Fruit fly (Drosophila melanogaster): ENCODE results near the gene Tmf.

dm6 chrX:6794826-6795225, 49.3 kb upstream of the Tmf start:
- no peak for TF ChIP-seq Abd-B (GFP tag; optimal IDR thresholded peaks at IDR 0.05)
- no peak for TF ChIP-seq usp (GFP tag; optimal IDR thresholded peaks at IDR 0.05)
- no peak for TF ChIP-seq CG32264 (GFP tag; optimal IDR thresholded peaks at IDR 0.05)
- no peak for TF ChIP-seq Dif (GFP tag; optimal IDR thresholded peaks at IDR 0.05; ENCODE audit: partially characterized antibody)
- no peak for TF ChIP-seq fru (GFP tag; optimal IDR thresholded peaks at IDR 0.05)
- TF ChIP-seq Myc (optimal IDR thresholded peaks at IDR 0.05) = no peak
- no peak for TF ChIP-seq Hr83 (GFP tag; optimal IDR thresholded peaks at IDR 0.05; ENCODE audit: poor library complexity, severe bottlenecking)
- TF ChIP-seq br (GFP tag; optimal IDR thresholded peaks at IDR 0.05) = no peak
- no peak for TF ChIP-seq psq (GFP tag; optimal IDR thresholded peaks at IDR 0.05)
- no peak for TF ChIP-seq Jra (GFP tag; optimal IDR thresholded peaks at IDR 0.05)
- no peak for TF ChIP-seq OdsH (GFP tag; optimal IDR thresholded peaks at IDR 0.05)
- TF ChIP-seq Hr78 (GFP tag; optimal IDR thresholded peaks at IDR 0.05) = no peak
